Fruit fly (Drosophila melanogaster) whole organism, embryonic: Measurements from ENCODE around the gene CG10005.

Experiments
- Ada2b ChIP-seq: fragments of 200-800 bp; sonication (Bioruptor generic); IDR thresholded peaks from 2 replicates; pipeline ENCODE4 v1.3.6; 2022; ENCODE audit warnings: missing biosample characterization, missing genetic modification characterization
- Atf-2 ChIP-seq: fragments of 200-800 bp; sonication (Bioruptor generic); optimal IDR thresholded peaks from 2 replicates; lab custom pipeline; 2016; ENCODE audit warnings: missing biosample characterization, missing genetic modification characterization
- Atf3 ChIP-seq: fragments of 200-800 bp; sonication (Bioruptor generic); optimal IDR thresholded peaks from 3 replicates; lab custom pipeline; 2016; ENCODE audit warnings: missing biosample characterization, missing genetic modification characterization
- Awh ChIP-seq: fragments of 200-800 bp; sonication (Bioruptor generic); IDR thresholded peaks from 2 replicates; pipeline ENCODE4, ENCODE4 v1.3.6; 2022; ENCODE audit warnings: missing biosample characterization, missing genetic modification characterization
- B-H1 ChIP-seq: fragments of 200-800 bp; sonication (Bioruptor generic); IDR thresholded peaks from 3 replicates; pipeline ENCODE4 v1.3.6; 2022; ENCODE audit warnings: missing biosample characterization, missing genetic modification characterization
- CG11560 ChIP-seq: fragments of 200-800 bp; sonication (Bioruptor generic); IDR thresholded peaks from 3 replicates; pipeline ENCODE4 v1.3.6; 2022; ENCODE audit warnings: missing biosample characterization, missing genetic modification characterization
- CG12744 ChIP-seq: fragments of 200-800 bp; sonication (Bioruptor generic); optimal IDR thresholded peaks from 2 replicates; lab custom pipeline; 2016; ENCODE audit warnings: missing biosample characterization, missing genetic modification characterization
- CG13123 ChIP-seq: fragments of 200-800 bp; sonication (Bioruptor generic); optimal IDR thresholded peaks from 2 replicates; lab custom pipeline; 2016; ENCODE audit warnings: missing biosample characterization, missing genetic modification characterization
- CG13287 ChIP-seq: fragments of 200-800 bp; sonication (Bioruptor generic); IDR thresholded peaks from 2 replicates; pipeline ENCODE4 v1.3.6; 2022; ENCODE audit warnings: missing biosample characterization, missing genetic modification characterization; ENCODE audit not compliant: partially characterized antibody
- CG13894 ChIP-seq: fragments of 200-800 bp; sonication (Bioruptor generic); optimal IDR thresholded peaks from 3 replicates; lab custom pipeline; 2018; ENCODE audit warnings: missing biosample characterization, mild to moderate bottlenecking, missing genetic modification characterization, moderate library complexity
- CG15696 ChIP-seq: fragments of 200-800 bp; sonication (Bioruptor generic); optimal IDR thresholded peaks from 2 replicates; lab custom pipeline; 2019; ENCODE audit warnings: missing biosample characterization, mild to moderate bottlenecking, missing genetic modification characterization, moderate library complexity
- CG1832 ChIP-seq: fragments of 200-800 bp; sonication (Bioruptor generic); optimal IDR thresholded peaks from 2 replicates; lab custom pipeline; 2017; ENCODE audit warnings: missing biosample characterization, mild to moderate bottlenecking, missing genetic modification characterization, inconsistent platforms
- CG31441 ChIP-seq: fragments of 200-800 bp; sonication (Bioruptor generic); IDR thresholded peaks from 2 replicates; pipeline ENCODE4 v1.3.6; 2022; ENCODE audit warnings: missing biosample characterization, missing genetic modification characterization
- CG34376 ChIP-seq: fragments of 200-800 bp; sonication (Bioruptor generic); optimal IDR thresholded peaks from 2 replicates; lab custom pipeline; 2018; ENCODE audit warnings: missing biosample characterization, mild to moderate bottlenecking, missing genetic modification characterization
- CG34422 ChIP-seq: fragments of 200-800 bp; sonication (Bioruptor generic); IDR thresholded peaks from 3 replicates; pipeline ENCODE4 v1.3.6; 2022; ENCODE audit warnings: missing biosample characterization, missing genetic modification characterization
- CG3726 ChIP-seq: fragments of 200-800 bp; sonication (Bioruptor generic); IDR thresholded peaks from 3 replicates; pipeline ENCODE4, ENCODE4 v1.3.6; 2022; ENCODE audit warnings: missing biosample characterization, missing genetic modification characterization
- CG4360 ChIP-seq: fragments of 200-800 bp; sonication (Bioruptor generic); IDR thresholded peaks from 2 replicates; pipeline ENCODE4 v1.3.6; 2022; ENCODE audit warnings: missing biosample characterization, missing genetic modification characterization
- CG6175 ChIP-seq: fragments of 200-800 bp; sonication (Bioruptor generic); IDR thresholded peaks from 3 replicates; pipeline ENCODE4 v1.3.6; 2022; ENCODE audit warnings: missing biosample characterization, missing genetic modification characterization
- CG6813 ChIP-seq: fragments of 200-800 bp; sonication (Bioruptor generic); optimal IDR thresholded peaks from 2 replicates; lab custom pipeline; 2017; ENCODE audit warnings: missing biosample characterization, missing genetic modification characterization, mild to moderate bottlenecking, moderate library complexity, missing genetic modification reagents
- CG8944 ChIP-seq: fragments of 200-800 bp; sonication (Bioruptor generic); optimal IDR thresholded peaks from 3 replicates; lab custom pipeline; 2016; ENCODE audit warnings: missing biosample characterization, missing genetic modification characterization
- CHES-1-like ChIP-seq: fragments of 200-800 bp; sonication (Bioruptor generic); optimal IDR thresholded peaks from 2 replicates; lab custom pipeline; 2016; ENCODE audit warnings: missing biosample characterization, missing genetic modification characterization
- Camta ChIP-seq: fragments of 200-800 bp; sonication (Bioruptor generic); optimal IDR thresholded peaks from 2 replicates; lab custom pipeline; 2016; ENCODE audit warnings: missing biosample characterization, missing genetic modification characterization
- Chrac-16 ChIP-seq: fragments of 200-800 bp; sonication (Bioruptor generic); optimal IDR thresholded peaks from 3 replicates; lab custom pipeline; 2016; ENCODE audit warnings: missing biosample characterization, missing genetic modification characterization
- Dref ChIP-seq: fragments of 200-800 bp; sonication (Bioruptor generic); IDR thresholded peaks from 2 replicates; pipeline ENCODE4 v1.3.6; 2022; ENCODE audit warnings: missing biosample characterization, missing genetic modification characterization
- Ets65A ChIP-seq: fragments of 200-800 bp; sonication (Bioruptor generic); peaks from one replicate; lab custom pipeline; 2016; ENCODE audit warnings: missing biosample characterization, missing genetic modification characterization
- Gug ChIP-seq: fragments of 200-800 bp; sonication (Bioruptor generic); IDR thresholded peaks from 4 replicates; pipeline ENCODE4 v1.3.6; 2022; ENCODE audit warnings: missing biosample characterization, missing genetic modification characterization
- HLH54F ChIP-seq: fragments of 200-800 bp; sonication (Bioruptor generic); optimal IDR thresholded peaks from 3 replicates; lab custom pipeline; 2016; ENCODE audit warnings: missing biosample characterization, missing genetic modification characterization
- HmgZ ChIP-seq: fragments of 200-800 bp; sonication (Bioruptor generic); optimal IDR thresholded peaks from 2 replicates; lab custom pipeline; 2018; ENCODE audit warnings: missing biosample characterization, mild to moderate bottlenecking, missing genetic modification characterization
- Meics ChIP-seq: fragments of 200-800 bp; sonication (Bioruptor generic); optimal IDR thresholded peaks from 2 replicates; lab custom pipeline; 2017; ENCODE audit warnings: missing biosample characterization, mild to moderate bottlenecking, missing genetic modification characterization
- Oli ChIP-seq: fragments of 200-800 bp; sonication (Bioruptor generic); optimal IDR thresholded peaks from 2 replicates; lab custom pipeline; 2018; ENCODE audit warnings: missing biosample characterization, mild to moderate bottlenecking, missing genetic modification characterization, moderate library complexity
- Poxn ChIP-seq: fragments of 200-800 bp; sonication (Bioruptor generic); IDR thresholded peaks from 2 replicates; pipeline ENCODE4 v1.3.6; 2022; ENCODE audit warnings: missing biosample characterization, missing genetic modification characterization
- Stat92E ChIP-seq, 3 experiments: fragments of >200 bp in 2 of 3; fragments of 200-800 bp in 1 of 3; sonication (Bioruptor generic) in 1 of 3; optimal IDR thresholded peaks; 2 replicates each; lab custom pipeline; 2017 to 2019; ENCODE audit warnings: missing biosample characterization in 3 of 3, missing genetic modification characterization in 3 of 3, mild to moderate bottlenecking in 1 of 3, moderate library complexity in 1 of 3
- amos ChIP-seq: fragments of 200-800 bp; sonication (Bioruptor generic); IDR thresholded peaks from 2 replicates; pipeline ENCODE4 v1.3.6; 2022; ENCODE audit warnings: missing biosample characterization, missing genetic modification characterization; ENCODE audit not compliant: partially characterized antibody
- ap ChIP-seq: fragments of 200-800 bp; sonication (Bioruptor generic); IDR thresholded peaks from 2 replicates; pipeline ENCODE4 v1.3.6; 2022; ENCODE audit warnings: missing biosample characterization, missing genetic modification characterization
- bab2 ChIP-seq: fragments of 200-800 bp; sonication (Bioruptor generic); optimal IDR thresholded peaks from 2 replicates; lab custom pipeline; 2016; ENCODE audit warnings: missing biosample characterization, missing genetic modification characterization
- btn ChIP-seq: fragments of 200-800 bp; sonication (Bioruptor generic); optimal IDR thresholded peaks from 2 replicates; lab custom pipeline; 2016; ENCODE audit warnings: missing biosample characterization, missing genetic modification characterization
- danr ChIP-seq: fragments of 200-800 bp; sonication (Bioruptor generic); IDR thresholded peaks from 2 replicates; pipeline ENCODE4 v1.3.6; 2022; ENCODE audit warnings: missing biosample characterization, missing genetic modification characterization
- ewg ChIP-seq: fragments of 200-800 bp; sonication (Bioruptor generic); optimal IDR thresholded peaks from 3 replicates; lab custom pipeline; 2017; ENCODE audit warnings: mild to moderate bottlenecking, missing biosample characterization, missing genetic modification reagents, missing genetic modification characterization
- fd96Cb ChIP-seq: fragments of 200-800 bp; sonication (Bioruptor generic); optimal IDR thresholded peaks from 2 replicates; lab custom pipeline; 2018; ENCODE audit warnings: missing biosample characterization, mild to moderate bottlenecking, missing genetic modification characterization, moderate library complexity
- gem ChIP-seq: fragments of 200-800 bp; sonication (Bioruptor generic); optimal IDR thresholded peaks from 2 replicates; lab custom pipeline; 2019; ENCODE audit warnings: missing biosample characterization, mild to moderate bottlenecking, missing genetic modification characterization, moderate library complexity
- grn ChIP-seq: fragments of 200-800 bp; sonication (Bioruptor generic); optimal IDR thresholded peaks from 3 replicates; lab custom pipeline; 2017; ENCODE audit warnings: missing biosample characterization, missing genetic modification characterization
- gro ChIP-seq: fragments of 200-800 bp; sonication (Bioruptor generic); optimal IDR thresholded peaks from 2 replicates; lab custom pipeline; 2016; ENCODE audit warnings: missing biosample characterization, missing genetic modification characterization
- psq ChIP-seq: fragments of 200-800 bp; sonication (Bioruptor generic); optimal IDR thresholded peaks from 2 replicates; lab custom pipeline; 2017; ENCODE audit warnings: missing biosample characterization, missing genetic modification characterization
- pzg ChIP-seq: fragments of 200-800 bp; sonication (Bioruptor generic); optimal IDR thresholded peaks from 3 replicates; lab custom pipeline; 2018; ENCODE audit warnings: missing biosample characterization, mild to moderate bottlenecking, missing genetic modification characterization, moderate library complexity
- ranshi ChIP-seq: fragments of 200-800 bp; sonication (Bioruptor generic); IDR thresholded peaks from 2 replicates; pipeline ENCODE4 v1.3.6; 2022; ENCODE audit warnings: missing biosample characterization, missing genetic modification characterization
- rib ChIP-seq: fragments of 200-800 bp; sonication (Bioruptor generic); IDR thresholded peaks from 2 replicates; pipeline ENCODE4 v1.3.6; 2022; ENCODE audit warnings: missing biosample characterization, missing genetic modification characterization
- row ChIP-seq: fragments of 200-800 bp; sonication (Bioruptor generic); IDR thresholded peaks from 3 replicates; pipeline ENCODE4 v1.3.6; 2022; ENCODE audit warnings: missing biosample characterization, missing genetic modification characterization
- seq ChIP-seq: fragments of 200-800 bp; sonication (Bioruptor generic); IDR thresholded peaks from 2 replicates; pipeline ENCODE4 v1.3.6; 2022; ENCODE audit warnings: missing biosample characterization, missing genetic modification characterization
- tgo ChIP-seq: fragments of 200-800 bp; sonication (Bioruptor generic); IDR thresholded peaks from 3 replicates; pipeline ENCODE4 v1.3.6; 2022; ENCODE audit warnings: missing biosample characterization, missing genetic modification characterization
- yki ChIP-seq: fragments of >200 bp; optimal IDR thresholded peaks from 3 replicates; lab custom pipeline; 2018
- z ChIP-seq: fragments of 200-800 bp; sonication (Bioruptor generic); IDR thresholded peaks from 3 replicates; pipeline ENCODE4 v1.3.6; 2022; ENCODE audit warnings: missing biosample characterization, missing genetic modification characterization
- zf30C ChIP-seq: fragments of 200-800 bp; sonication (Bioruptor generic); optimal IDR thresholded peaks from 3 replicates; lab custom pipeline; 2018; ENCODE audit warnings: missing biosample characterization, mild to moderate bottlenecking, missing genetic modification characterization

CG10005 gene

dm6 chr3R:11962739-11963214 is 14.2 kb downstream of the CG10005 start, which contains the start of the genes CG3281 and aurA (continued):
- TF ChIP-seq CG31441 (GFP tag; lab: Robert Waterston, UW): peak; percentile 94
- peak; percentile 44 for TF ChIP-seq Oli (tag; lab: Kevin White, UChicago)
- peak in 1 of 3 experiments; percentile 28 for TF ChIP-seq Stat92E (GFP tag; optimal IDR thresholded peaks at IDR 0.05; lab: Kevin White, UChicago)
- peak; percentile 80 for TF ChIP-seq HLH54F
- peak; percentile 46 for TF ChIP-seq ewg (GFP tag; lab: Kevin White, UChicago)
- peak; percentile 69 for TF ChIP-seq CG15696 (tag; lab: Kevin White, UChicago)
- TF ChIP-seq CG6175: no peak
- TF ChIP-seq yki (lab: Kevin White, UChicago): peak; percentile 48
- peak; percentile 78 for TF ChIP-seq gem (tag; lab: Kevin White, UChicago)
- peak; percentile 24 for TF ChIP-seq fd96Cb (tag; lab: Kevin White, UChicago)
- peak; percentile 96 for TF ChIP-seq Ets65A
- TF ChIP-seq Chrac-16 (GFP tag; lab: Kevin White, UChicago): peak; percentile 83
- no peak for TF ChIP-seq btn (GFP tag; lab: Kevin White, UChicago)
- TF ChIP-seq CG11560 (tag; lab: Robert Waterston, UW): peak; percentile 27; the same call in 1 of the 3 replicates
- peak; percentile 72 for TF ChIP-seq CG34376 (GFP tag; lab: Kevin White, UChicago)
- TF ChIP-seq CG4360 (GFP tag; lab: Robert Waterston, UW): no peak
- no peak; the same call in 1 of the 3 replicates for TF ChIP-seq CG34422
- TF ChIP-seq psq (GFP tag; lab: Kevin White, UChicago): peak; percentile 49
- TF ChIP-seq seq (GFP tag; lab: Robert Waterston, UW): no peak
- peak; percentile 39 for TF ChIP-seq CG12744 (GFP tag; lab: Kevin White, UChicago)
- TF ChIP-seq Meics (GFP tag; lab: Kevin White, UChicago): peak; percentile 61
- peak; percentile 47 for TF ChIP-seq Dref (GFP tag; lab: Robert Waterston, UW)
- no peak for TF ChIP-seq CG1832 (GFP tag; lab: Kevin White, UChicago)
- TF ChIP-seq ranshi (GFP tag; lab: Robert Waterston, UW): peak; percentile 25; the same call in 1 of the 2 replicates
- peak; percentile 48 for TF ChIP-seq CG13894 (tag; lab: Kevin White, UChicago)
- TF ChIP-seq CG3726 (GFP tag; lab: Robert Waterston, UW): no peak
- TF ChIP-seq CG13287 (GFP tag; lab: Robert Waterston, UW): peak; percentile 97
- TF ChIP-seq B-H1: no peak
- TF ChIP-seq Camta (GFP tag; lab: Kevin White, UChicago): peak; percentile 69
- no peak for TF ChIP-seq CG6813 (GFP tag; lab: Kevin White, UChicago)
- TF ChIP-seq pzg (GFP tag; lab: Kevin White, UChicago): peak; percentile 86
- peak; percentile 92 for TF ChIP-seq grn (GFP tag; lab: Kevin White, UChicago)
- TF ChIP-seq Poxn (GFP tag; lab: Robert Waterston, UW): peak; percentile 19; the same call in 1 of the 2 replicates
- peak; percentile 59 for TF ChIP-seq Atf-2 (GFP tag; lab: Kevin White, UChicago)
- no peak for TF ChIP-seq ap (GFP tag; lab: Robert Waterston, UW)
- no peak for TF ChIP-seq zf30C
- peak; percentile 66 for TF ChIP-seq HmgZ (tag; lab: Kevin White, UChicago)
- peak; percentile 81 for TF ChIP-seq bab2 (GFP tag; lab: Kevin White, UChicago)
- no peak for TF ChIP-seq rib (GFP tag; lab: Robert Waterston, UW)
- no peak for TF ChIP-seq z (GFP tag; lab: Robert Waterston, UW)
- TF ChIP-seq Atf3 (GFP tag; lab: Kevin White, UChicago): peak; percentile 49
- TF ChIP-seq tgo (GFP tag; lab: Robert Waterston, UW): peak; percentile 49; the same call in 1 of the 3 replicates
- peak; percentile 97 for TF ChIP-seq amos (GFP tag; lab: Robert Waterston, UW)
- peak; percentile 95 for TF ChIP-seq row (GFP tag; lab: Robert Waterston, UW)
- no peak for TF ChIP-seq danr
- peak; percentile 78 for TF ChIP-seq CHES-1-like (GFP tag; lab: Kevin White, UChicago)
- peak; percentile 74 for TF ChIP-seq CG8944 (GFP tag; lab: Kevin White, UChicago)
- TF ChIP-seq CG13123 (GFP tag; lab: Kevin White, UChicago): peak; percentile 60
- TF ChIP-seq Ada2b (GFP tag; lab: Robert Waterston, UW): no peak; the same call in 1 of the 2 replicates
- no peak for TF ChIP-seq Awh (GFP tag; lab: Robert Waterston, UW)
- TF ChIP-seq Gug (GFP tag; lab: Robert Waterston, UW): peak; percentile 57; the same call in 1 of the 4 replicates
- peak; percentile 69 for TF ChIP-seq gro (GFP tag; lab: Kevin White, UChicago)
